Worm (Caenorhabditis elegans) whole organism, mixed stage, embryonic: Measurements from ENCODE around the gene fbxc-51.
A peak's percentile ranks its signal among the peaks of the same experiment; 100 is the strongest.

ENCODE experiments used
- ces-1 ChIP-seq: fragments of 150-350 bp; optimal IDR thresholded peaks from 2 replicates; lab custom pipeline; 2014; ENCODE audit warnings: missing biosample characterization, missing genetic modification reagents, missing genetic modification characterization
- elt-3 ChIP-seq: fragments of 150-350 bp; optimal IDR thresholded peaks from 2 replicates; lab custom pipeline; 2014; ENCODE audit warnings: missing biosample characterization, missing genetic modification characterization
- nhr-12 ChIP-seq: fragments of 150-350 bp; optimal IDR thresholded peaks from 2 replicates; lab custom pipeline; 2014; ENCODE audit warnings: missing biosample characterization, missing genetic modification characterization
- nhr-76 ChIP-seq: sonication (generic microtip); optimal IDR thresholded peaks from 2 replicates; lab custom pipeline; 2017; ENCODE audit warnings: missing biosample characterization, missing genetic modification characterization
- unc-39 ChIP-seq: fragments of 150-350 bp; optimal IDR thresholded peaks from 2 replicates; lab custom pipeline; 2014; ENCODE audit warnings: missing biosample characterization, missing genetic modification characterization
- unc-62 ChIP-seq: fragments of 150-350 bp; optimal IDR thresholded peaks from 2 replicates; lab custom pipeline; 2014; ENCODE audit warnings: missing biosample characterization, missing genetic modification reagents, missing genetic modification characterization
- ztf-11 ChIP-seq: fragments of 150-350 bp; optimal IDR thresholded peaks from 2 replicates; lab custom pipeline; 2014; ENCODE audit warnings: missing biosample characterization, missing genetic modification characterization

ce11 chrII:848519-848918, 20.1 kb upstream of the fbxc-51 start, which contains the start of the genes acdh-9 and F28A10.13:
- TF ChIP-seq unc-62 (GFP tag; lab: Kevin White, UChicago) (peak; percentile 70), unc-39 (no peak), elt-3 (tag; lab: Kevin White, UChicago) (no peak), nhr-12 (tag; lab: Kevin White, UChicago) (no peak), ces-1 (no peak), ztf-11 (tag; lab: Kevin White, UChicago) (no peak), nhr-76 (tag; lab: Kevin White, UChicago) (no peak)
